Worm (Caenorhabditis elegans): ENCODE data around the gene rps-27.

DNA sequence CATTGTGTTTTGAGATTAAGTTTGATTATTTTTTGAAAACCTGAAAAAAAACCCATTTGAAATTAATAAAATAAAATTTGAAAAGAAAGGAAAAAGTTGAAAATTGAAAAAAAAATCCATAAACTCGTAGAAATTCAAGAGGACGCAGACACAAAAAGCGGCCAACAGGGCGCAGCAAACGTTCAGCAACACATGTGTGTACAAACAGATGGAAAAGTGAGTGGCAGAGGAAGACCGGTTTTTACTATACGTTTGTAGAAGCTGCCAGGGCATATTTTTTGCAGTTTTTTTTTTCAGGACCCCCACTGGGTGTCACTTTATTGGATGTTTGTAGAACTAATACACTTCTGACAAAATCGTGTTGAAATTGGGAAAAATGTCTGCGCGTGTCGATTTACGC is 18.9 kb upstream of the rps-27 start, which contains the start of gene cgp-1:
- TF ChIP-seq snpc-4 (tag; optimal IDR thresholded peaks at IDR 0.05) (no peak), aly-2 (tag; optimal IDR thresholded peaks at IDR 0.05) (no peak), nhr-237 (tag; optimal IDR thresholded peaks at IDR 0.05) (no peak), egl-27 (tag; optimal IDR thresholded peaks at IDR 0.05) (no peak), elt-3 (tag; optimal IDR thresholded peaks at IDR 0.05) (no peak), ceh-16 (tag; optimal IDR thresholded peaks at IDR 0.05) (no peak)

All from whole organism, L2 larva.